Worm (Caenorhabditis elegans) whole organism, L1 larva: ENCODE measurements around the gene F46F5.15.

ENCODE experiments used
- C16A3.4 ChIP-seq: fragments of 150-350 bp; optimal IDR thresholded peaks from 2 replicates; lab custom pipeline; 2014; ENCODE audit warnings: missing biosample characterization, missing genetic modification characterization
- aha-1 ChIP-seq: fragments of 150-350 bp; optimal IDR thresholded peaks from 2 replicates; lab custom pipeline; 2014; ENCODE audit warnings: missing biosample characterization, missing genetic modification characterization
- alr-1 ChIP-seq: fragments of 200-800 bp; sonication (Bioruptor generic); optimal IDR thresholded peaks from 2 replicates; lab custom pipeline; 2018; ENCODE audit warnings: borderline replicate concordance, mild to moderate bottlenecking, missing genetic modification characterization, missing compliant biosample characterization
- aly-2 ChIP-seq: fragments of 150-350 bp; optimal IDR thresholded peaks from 2 replicates; lab custom pipeline; 2014; ENCODE audit warnings: missing biosample characterization, missing genetic modification characterization
- ceh-63 ChIP-seq: fragments of 200-800 bp; sonication (Bioruptor generic); optimal IDR thresholded peaks from 2 replicates; lab custom pipeline; 2018; ENCODE audit warnings: mild to moderate bottlenecking, missing genetic modification characterization, missing compliant biosample characterization
- ceh-82 ChIP-seq, 3 experiments: fragments of 150-350 bp in 1 of 3; sonication (generic microtip) in 2 of 3; optimal IDR thresholded peaks; 2 replicates each; lab custom pipeline; 2014 to 2017; ENCODE audit warnings: missing biosample characterization in 3 of 3, missing genetic modification characterization in 3 of 3
- ceh-88 ChIP-seq: fragments of 200-800 bp; sonication (Bioruptor generic); IDR thresholded peaks from 2 replicates; pipeline ENCODE4 v1.3.6; 2022; ENCODE audit warnings: missing genetic modification characterization, missing compliant biosample characterization
- ces-1 ChIP-seq: fragments of 150-350 bp; optimal IDR thresholded peaks from 2 replicates; lab custom pipeline; 2014; ENCODE audit warnings: missing biosample characterization, missing genetic modification reagents, missing genetic modification characterization
- dpl-1 ChIP-seq, 3 experiments: fragments of 150-350 bp in 2 of 3; sonication (generic microtip) in 1 of 3; optimal IDR thresholded peaks; 2 replicates each; lab custom pipeline; 2014 to 2017; ENCODE audit warnings: missing biosample characterization in 3 of 3, missing genetic modification characterization in 3 of 3, missing genetic modification reagents in 3 of 3
- dsc-1 ChIP-seq: sonication (generic microtip); optimal IDR thresholded peaks from 2 replicates; lab custom pipeline; 2016; ENCODE audit warnings: mild to moderate bottlenecking, missing genetic modification characterization, missing compliant biosample characterization
- efl-1 ChIP-seq, 4 experiments: fragments of 150-350 bp; optimal IDR thresholded peaks in 3 of 4; peaks in 1 of 4; 1 replicate in 1 of 4; 2 replicates in 3 of 4; lab custom pipeline; 2014; ENCODE audit warnings: missing biosample characterization in 2 of 4, missing genetic modification characterization in 2 of 4, missing genetic modification reagents in 2 of 4
- efl-3 ChIP-seq: fragments of 200-800 bp; sonication (Bioruptor generic); optimal IDR thresholded peaks from 2 replicates; lab custom pipeline; 2018; ENCODE audit warnings: mild to moderate bottlenecking, missing genetic modification characterization, missing compliant biosample characterization
- egl-27 ChIP-seq, 2 experiments: fragments of 150-350 bp in 1 of 2; sonication (generic microtip); optimal IDR thresholded peaks; 3 replicates each; lab custom pipeline; 2017 to 2018; ENCODE audit warnings: missing biosample characterization in 2 of 2, missing genetic modification characterization in 2 of 2, missing genetic modification reagents in 2 of 2
- elt-3 ChIP-seq, 6 experiments: fragments of 150-350 bp in 1 of 6; sonication (generic microtip); optimal IDR thresholded peaks; 2 replicates each; lab custom pipeline; 2017 to 2018; ENCODE audit warnings: missing biosample characterization in 6 of 6, missing genetic modification characterization in 6 of 6, inconsistent platforms in 1 of 6
- grh-1 ChIP-seq: fragments of 200-800 bp; sonication (Bioruptor generic); IDR thresholded peaks from 2 replicates; pipeline ENCODE4 v1.3.6; 2022; ENCODE audit warnings: missing genetic modification reagents, missing genetic modification characterization, missing compliant biosample characterization
- hlh-17 ChIP-seq: fragments of 200-800 bp; sonication (Bioruptor generic); optimal IDR thresholded peaks from 2 replicates; lab custom pipeline; 2018; ENCODE audit warnings: missing genetic modification characterization, mild to moderate bottlenecking, missing compliant biosample characterization, moderate library complexity, borderline replicate concordance
- isw-1 ChIP-seq: fragments of 200-800 bp; sonication (Bioruptor generic); IDR thresholded peaks from 2 replicates; pipeline ENCODE4 v1.3.6; 2022; ENCODE audit warnings: missing genetic modification characterization, missing compliant biosample characterization
- lin-39 ChIP-seq: fragments of 150-350 bp; optimal IDR thresholded peaks from 2 replicates; lab custom pipeline; 2014; ENCODE audit warnings: missing biosample characterization, missing genetic modification reagents, missing genetic modification characterization
- lir-3 ChIP-seq: sonication (generic microtip); optimal IDR thresholded peaks from 2 replicates; lab custom pipeline; 2016; ENCODE audit warnings: mild to moderate bottlenecking, missing genetic modification characterization, moderate library complexity, missing compliant biosample characterization; ENCODE audit not compliant: poor library complexity
- mab-9 ChIP-seq: fragments of 200-800 bp; sonication (Bioruptor generic); IDR thresholded peaks from 2 replicates; pipeline ENCODE4 v1.3.6; 2022; ENCODE audit warnings: missing genetic modification reagents, missing genetic modification characterization, missing compliant biosample characterization
- mep-1 ChIP-seq: fragments of 150-350 bp; optimal IDR thresholded peaks from 2 replicates; lab custom pipeline; 2014; ENCODE audit warnings: missing biosample characterization, missing genetic modification characterization
- nhr-11 ChIP-seq: fragments of 150-350 bp; optimal IDR thresholded peaks from 2 replicates; lab custom pipeline; 2014; ENCODE audit warnings: missing biosample characterization, missing genetic modification characterization
- nhr-19 ChIP-seq: fragments of 200-800 bp; sonication (Bioruptor generic); conservative IDR thresholded peaks from 2 replicates; pipeline ENCODE4 v1.3.6; 2022; ENCODE audit warnings: missing genetic modification characterization, missing compliant biosample characterization
- rnt-1 ChIP-seq: sonication (generic microtip); optimal IDR thresholded peaks from 2 replicates; lab custom pipeline; 2016; ENCODE audit warnings: mild to moderate bottlenecking, missing genetic modification characterization, moderate library complexity, missing compliant biosample characterization
- sptf-1 ChIP-seq: fragments of 150-350 bp; optimal IDR thresholded peaks from 2 replicates; lab custom pipeline; 2014; ENCODE audit warnings: missing biosample characterization, missing genetic modification characterization
- tbx-2 ChIP-seq: sonication (generic microtip); optimal IDR thresholded peaks from 2 replicates; lab custom pipeline; 2016; ENCODE audit warnings: missing genetic modification characterization, missing compliant biosample characterization
- unc-130 ChIP-seq: fragments of 150-350 bp; optimal IDR thresholded peaks from 2 replicates; lab custom pipeline; 2017; ENCODE audit warnings: missing biosample characterization, missing genetic modification characterization, inconsistent platforms
- unc-30 ChIP-seq: sonication (generic microtip); optimal IDR thresholded peaks from 2 replicates; lab custom pipeline; 2017; ENCODE audit warnings: missing biosample characterization, missing genetic modification characterization
- unc-62 ChIP-seq: fragments of 150-350 bp; optimal IDR thresholded peaks from 2 replicates; lab custom pipeline; 2014; ENCODE audit warnings: missing biosample characterization, missing genetic modification reagents, missing genetic modification characterization
- unc-86 ChIP-seq: sonication (generic microtip); optimal IDR thresholded peaks from 2 replicates; lab custom pipeline; 2016; ENCODE audit warnings: missing genetic modification characterization, missing compliant biosample characterization
- unc-98 ChIP-seq: fragments of 200-800 bp; sonication (Bioruptor generic); IDR thresholded peaks from 2 replicates; pipeline ENCODE4 v1.3.6; 2022; ENCODE audit warnings: missing genetic modification characterization, missing compliant biosample characterization
- ztf-11 ChIP-seq, 2 experiments: sonication (generic microtip); optimal IDR thresholded peaks; 2 replicates each; lab custom pipeline; 2016 to 2017; ENCODE audit warnings: missing genetic modification characterization in 2 of 2, missing biosample characterization in 1 of 2, missing compliant biosample characterization in 1 of 2
- ztf-4 ChIP-seq: fragments of 150-350 bp; optimal IDR thresholded peaks from 2 replicates; lab custom pipeline; 2014; ENCODE audit warnings: missing biosample characterization, missing genetic modification characterization

The F46F5.15 gene

DNA sequence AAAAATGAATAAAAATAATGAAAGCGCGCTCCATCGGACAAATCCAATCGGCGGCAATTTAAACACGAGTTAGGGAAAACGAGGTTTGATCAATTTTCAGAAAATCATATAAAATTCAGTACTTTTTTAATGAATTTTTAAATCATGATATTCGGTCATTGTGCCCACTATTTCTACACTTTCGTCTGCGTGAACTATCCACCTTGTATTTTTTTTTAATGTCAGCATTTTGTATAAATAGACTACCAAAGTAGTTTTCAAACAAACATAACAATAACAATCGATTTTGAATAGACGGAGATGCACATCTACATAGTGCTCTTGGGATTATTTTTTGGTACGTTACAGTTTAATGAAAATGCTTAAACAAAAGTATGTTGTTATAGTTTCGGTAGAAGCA lies at the start of gene F46F5.15:
Gene F46F5.15, plus strand, starts transcription at position 301 of the 400 bp plus-strand sequence.
- TF ChIP-seq lir-3 (no peak), unc-86 (tag; lab: Kevin White, UChicago) (no peak), ces-1 (GFP tag; lab: Kevin White, UChicago) (no peak), dsc-1 (tag; lab: Kevin White, UChicago) (no peak)
- TF ChIP-seq, all 84 proteins: peak for 0

DNA sequence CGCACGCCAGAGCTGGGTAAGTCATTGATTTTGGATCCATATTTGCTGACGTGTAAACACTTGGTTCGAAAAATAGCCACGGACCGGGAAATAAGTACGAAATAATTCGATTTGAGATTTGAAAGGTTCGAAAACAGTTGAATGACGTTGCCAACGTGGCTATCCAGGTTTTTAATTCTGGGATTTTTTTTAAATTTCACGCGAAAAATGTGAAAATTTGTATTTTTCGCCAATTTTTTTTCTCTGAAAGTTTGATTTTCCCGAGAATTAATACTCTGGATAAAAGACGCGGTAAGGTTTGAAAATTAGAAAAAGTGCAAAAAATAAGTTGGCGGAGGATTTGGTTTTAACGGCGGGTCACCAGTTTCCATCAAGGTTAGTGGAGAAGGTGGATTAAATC lies 47.4 kb upstream of the F46F5.15 start, which contains the start of gene fbxc-48:
Gene fbxc-48, minus strand, starts transcription at position 101 of the 400 bp plus-strand sequence.
- TF ChIP-seq mep-1 (tag; lab: Kevin White, UChicago) (no peak), ceh-63 (GFP tag; lab: Kevin White, UChicago) (no peak), elt-3 (tag; optimal IDR thresholded peaks at IDR 0.05; lab: Kevin White, UChicago) (no peak), rnt-1 (tag; lab: Kevin White, UChicago) (no peak), unc-62 (GFP tag; lab: Kevin White, UChicago) (no peak), tbx-2 (tag; lab: Kevin White, UChicago) (no peak), dpl-1 (GFP tag; optimal IDR thresholded peaks at IDR 0.05; lab: Kevin White, UChicago) (no peak), unc-86 (tag; lab: Kevin White, UChicago) (no peak), aha-1 (tag; lab: Kevin White, UChicago) (no peak), ceh-88 (GFP tag; lab: Robert Waterston, UW) (no peak), egl-27 (tag; optimal IDR thresholded peaks at IDR 0.05; lab: Kevin White, UChicago) (no peak)

DNA sequence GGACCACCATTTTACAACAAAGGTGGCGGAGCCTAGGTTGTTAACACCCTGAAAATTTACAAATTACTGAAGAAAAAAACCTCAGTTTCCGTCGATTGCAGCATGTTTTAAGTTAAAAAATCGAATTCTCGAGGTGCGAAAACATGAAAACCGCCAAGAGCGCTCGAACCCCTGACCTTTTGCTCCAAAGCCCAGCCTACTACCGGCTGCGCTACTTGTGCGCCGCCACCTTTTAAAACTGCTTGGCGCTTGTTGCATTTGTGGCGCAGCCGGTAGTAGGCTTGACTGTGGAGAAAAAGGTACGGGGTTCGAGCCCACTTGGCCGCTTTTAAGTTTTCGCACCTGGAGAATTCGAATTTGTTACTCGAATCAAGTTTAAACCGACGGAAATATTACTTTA lies 38.1 kb upstream of the F46F5.15 start, which contains the start of gene snt-6:
Gene snt-6, minus strand, starts transcription at position 58 of the 400 bp plus-strand sequence.
- TF ChIP-seq alr-1 (tag; lab: Kevin White, UChicago): no peak
- TF ChIP-seq isw-1 (GFP tag; lab: Robert Waterston, UW): no peak
- no peak for TF ChIP-seq ceh-82 (tag; optimal IDR thresholded peaks at IDR 0.05; lab: Kevin White, UChicago)
- no peak for TF ChIP-seq unc-98 (GFP tag; lab: Robert Waterston, UW)
- TF ChIP-seq hlh-17 (GFP tag; lab: Kevin White, UChicago): no peak
- TF ChIP-seq C16A3.4 (tag; lab: Kevin White, UChicago): no peak
- TF ChIP-seq aly-2 (tag; lab: Kevin White, UChicago): no peak
- TF ChIP-seq unc-30: no peak
- TF ChIP-seq mab-9 (GFP tag; lab: Robert Waterston, UW): no peak
- no peak for TF ChIP-seq tbx-2 (tag; lab: Kevin White, UChicago)
- no peak for TF ChIP-seq lin-39 (tag; lab: Kevin White, UChicago)
- no peak for TF ChIP-seq unc-62 (GFP tag; lab: Kevin White, UChicago)
- TF ChIP-seq ceh-63 (GFP tag; lab: Kevin White, UChicago): no peak
- TF ChIP-seq egl-27 (tag; optimal IDR thresholded peaks at IDR 0.05; lab: Kevin White, UChicago): no peak
- TF ChIP-seq ztf-4: no peak
- no peak for TF ChIP-seq unc-130
- no peak for TF ChIP-seq efl-1 (optimal IDR thresholded peaks at IDR 0.05; lab: Kevin White, UChicago)
- TF ChIP-seq efl-1 (GFP tag; optimal IDR thresholded peaks at IDR 0.05 in 1 of 2; lab: Kevin White, UChicago): no peak
- no peak for TF ChIP-seq sptf-1 (tag; lab: Kevin White, UChicago)
- no peak for TF ChIP-seq efl-3
- no peak for TF ChIP-seq ztf-11 (tag; optimal IDR thresholded peaks at IDR 0.05; lab: Kevin White, UChicago)

DNA sequence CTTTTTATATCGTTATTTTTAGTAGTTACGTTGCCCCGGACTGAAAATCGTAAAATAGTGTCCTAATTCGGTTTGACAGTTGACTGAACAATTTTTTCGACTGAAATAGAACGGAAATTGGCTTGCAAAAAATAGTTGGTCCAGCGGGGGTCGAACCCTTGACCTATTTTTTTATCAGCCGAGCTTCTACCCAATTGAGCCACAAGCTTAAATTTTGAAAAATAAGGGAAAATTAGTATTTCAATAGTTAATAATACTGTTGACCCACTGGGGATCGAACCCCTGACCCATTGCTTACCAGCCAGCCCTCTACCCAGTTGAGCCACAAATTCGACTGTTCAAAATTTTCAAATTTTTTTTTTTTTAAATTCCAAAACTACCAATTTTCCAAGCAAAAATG lies 36.4 kb upstream of the F46F5.15 start:
- TF ChIP-seq alr-1 (tag; lab: Kevin White, UChicago) (no peak), efl-1 (optimal IDR thresholded peaks at IDR 0.05; lab: Kevin White, UChicago) (no peak), efl-1 (GFP tag; optimal IDR thresholded peaks at IDR 0.05 in 1 of 2; lab: Kevin White, UChicago) (peak in 1 of 2 experiments; percentile 66)

DNA sequence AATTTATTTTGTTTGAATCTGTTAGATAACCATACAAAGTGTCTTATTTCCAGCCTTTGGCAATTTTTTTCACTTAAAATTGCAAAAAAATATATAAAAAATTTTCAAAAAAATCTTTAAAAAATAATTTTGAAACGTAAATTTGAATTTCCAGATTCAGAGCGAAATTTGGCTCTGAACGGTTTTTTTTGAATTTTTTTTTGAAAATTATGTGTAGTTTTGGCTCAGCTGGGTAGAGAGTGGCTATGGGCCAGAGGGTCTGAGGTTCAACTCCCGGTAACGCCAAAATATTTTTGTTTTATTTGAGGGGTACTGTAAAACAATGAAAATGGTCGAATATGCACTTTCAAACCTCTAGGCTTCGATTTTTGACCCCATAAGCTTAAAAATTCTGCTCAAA lies 34.8 kb upstream of the F46F5.15 start:
- no peak for TF ChIP-seq nhr-19 (GFP tag; lab: Robert Waterston, UW)
- TF ChIP-seq grh-1 (GFP tag; lab: Robert Waterston, UW): no peak
- no peak for TF ChIP-seq unc-86 (tag; lab: Kevin White, UChicago)
- TF ChIP-seq dpl-1 (GFP tag; optimal IDR thresholded peaks at IDR 0.05; lab: Kevin White, UChicago): no peak
- TF ChIP-seq mep-1 (tag; lab: Kevin White, UChicago): no peak
- no peak for TF ChIP-seq ces-1 (GFP tag; lab: Kevin White, UChicago)
- no peak for TF ChIP-seq nhr-11 (tag; lab: Kevin White, UChicago)
